Worm (Caenorhabditis elegans) whole organism, L1 larva: Measurements from ENCODE around the gene C17F4.11.

Source experiments
- efl-3 ChIP-seq: fragments of 200-800 bp; sonication (Bioruptor generic); optimal IDR thresholded peaks from 2 replicates; lab custom pipeline; 2018; ENCODE audit warnings: mild to moderate bottlenecking, missing genetic modification characterization, missing compliant biosample characterization
- mdl-1 ChIP-seq, 2 experiments: fragments of 150-350 bp; optimal IDR thresholded peaks; 2 replicates each; lab custom pipeline; 2014 to 2017; ENCODE audit warnings: missing biosample characterization in 2 of 2, missing genetic modification characterization in 2 of 2, inconsistent platforms in 1 of 2
- pqm-1 ChIP-seq: sonication (generic microtip); optimal IDR thresholded peaks from 3 replicates; lab custom pipeline; 2017; ENCODE audit warnings: missing biosample characterization, missing genetic modification characterization
- skn-1 ChIP-seq: fragments of 150-350 bp; optimal IDR thresholded peaks from 2 replicates; lab custom pipeline; 2014; ENCODE audit warnings: missing biosample characterization, missing genetic modification characterization
- unc-62 ChIP-seq: fragments of 150-350 bp; optimal IDR thresholded peaks from 2 replicates; lab custom pipeline; 2014; ENCODE audit warnings: missing biosample characterization, missing genetic modification reagents, missing genetic modification characterization

- no peak for TF ChIP-seq mdl-1 (tag; optimal IDR thresholded peaks at IDR 0.05; lab: Kevin White, UChicago)
- no peak for TF ChIP-seq pqm-1 (tag; lab: Kevin White, UChicago)
- no peak for TF ChIP-seq skn-1
- no peak for TF ChIP-seq efl-3 (GFP tag; lab: Kevin White, UChicago)
- no peak for TF ChIP-seq unc-62 (GFP tag; lab: Kevin White, UChicago)
Observed at ce11 chrII:3264704-3265103, 27.4 kb downstream of the C17F4.11 start.
